Worm (Caenorhabditis elegans) whole organism, early embryonic: Measurements from ENCODE around the gene str-64.

ENCODE experiments used
- B0310.2 ChIP-seq: sonication (generic microtip); optimal IDR thresholded peaks from 2 replicates; lab custom pipeline; 2016; ENCODE audit warnings: mild to moderate bottlenecking, missing genetic modification characterization, missing compliant biosample characterization
- F13C5.2 ChIP-seq: sonication (generic microtip); optimal IDR thresholded peaks from 2 replicates; lab custom pipeline; 2017; ENCODE audit warnings: mild to moderate bottlenecking, missing genetic modification characterization, inconsistent platforms, missing compliant biosample characterization
- aly-1 ChIP-seq: sonication (generic microtip); optimal IDR thresholded peaks from 2 replicates; lab custom pipeline; 2016; ENCODE audit warnings: missing genetic modification characterization, missing compliant biosample characterization
- ama-1 ChIP-seq: fragments of 150-350 bp; optimal IDR thresholded peaks from 2 replicates; lab custom pipeline; 2014
- ceh-13 ChIP-seq: fragments of 200-800 bp; sonication (Bioruptor generic); optimal IDR thresholded peaks from 2 replicates; lab custom pipeline; 2018; ENCODE audit warnings: mild to moderate bottlenecking, missing genetic modification characterization, missing compliant biosample characterization
- ceh-36 ChIP-seq: sonication (generic microtip); optimal IDR thresholded peaks from 2 replicates; lab custom pipeline; 2016; ENCODE audit warnings: missing genetic modification characterization, inconsistent platforms, missing compliant biosample characterization
- ets-7 ChIP-seq: sonication (generic microtip); optimal IDR thresholded peaks from 2 replicates; lab custom pipeline; 2016; ENCODE audit warnings: missing genotype, missing genetic modification characterization, missing compliant biosample characterization
- flt-1 ChIP-seq: fragments of 200-800 bp; sonication (Bioruptor generic); IDR thresholded peaks from 2 replicates; pipeline ENCODE4 v1.3.6; 2022; ENCODE audit warnings: missing genetic modification characterization, missing compliant biosample characterization
- hmbx-1 ChIP-seq: sonication (generic microtip); optimal IDR thresholded peaks from 2 replicates; lab custom pipeline; 2016; ENCODE audit warnings: mild to moderate bottlenecking, missing genetic modification characterization, missing compliant biosample characterization
- hmg-4 ChIP-seq: fragments of 200-800 bp; sonication (Bioruptor generic); optimal IDR thresholded peaks from 2 replicates; lab custom pipeline; 2018; ENCODE audit warnings: mild to moderate bottlenecking, missing genetic modification characterization, missing compliant biosample characterization
- hnd-1 ChIP-seq: sonication (generic microtip); optimal IDR thresholded peaks from 2 replicates; lab custom pipeline; 2016; ENCODE audit warnings: missing genetic modification characterization, missing compliant biosample characterization
- pes-1 ChIP-seq: fragments of 200-800 bp; sonication (Bioruptor generic); IDR thresholded peaks from 2 replicates; pipeline ENCODE4 v1.3.6; 2022; ENCODE audit warnings: missing genetic modification reagents, missing genetic modification characterization, missing compliant biosample characterization
- scrt-1 ChIP-seq: fragments of 200-800 bp; sonication (Bioruptor generic); IDR thresholded peaks from 2 replicates; pipeline ENCODE4 v1.3.6; 2022; ENCODE audit warnings: missing genetic modification characterization, missing compliant biosample characterization
- sea-1 ChIP-seq: fragments of 200-800 bp; sonication (Bioruptor generic); conservative IDR thresholded peaks from 2 replicates; pipeline ENCODE4 v1.3.6; 2022; ENCODE audit warnings: missing genetic modification characterization, missing compliant biosample characterization
- tbx-11 ChIP-seq: fragments of 200-800 bp; sonication (Bioruptor generic); IDR thresholded peaks from 2 replicates; pipeline ENCODE4 v1.3.6; 2022; ENCODE audit warnings: missing genetic modification characterization, missing compliant biosample characterization
- tbx-37 ChIP-seq: fragments of 200-800 bp; sonication (Bioruptor generic); conservative IDR thresholded peaks from 2 replicates; pipeline ENCODE4 v1.3.6; 2022; ENCODE audit warnings: missing genetic modification reagents, missing genetic modification characterization, missing compliant biosample characterization
- tra-4 ChIP-seq: sonication (generic microtip); optimal IDR thresholded peaks from 2 replicates; lab custom pipeline; 2017; ENCODE audit warnings: missing genetic modification characterization, missing compliant biosample characterization

The str-64 gene

DNA sequence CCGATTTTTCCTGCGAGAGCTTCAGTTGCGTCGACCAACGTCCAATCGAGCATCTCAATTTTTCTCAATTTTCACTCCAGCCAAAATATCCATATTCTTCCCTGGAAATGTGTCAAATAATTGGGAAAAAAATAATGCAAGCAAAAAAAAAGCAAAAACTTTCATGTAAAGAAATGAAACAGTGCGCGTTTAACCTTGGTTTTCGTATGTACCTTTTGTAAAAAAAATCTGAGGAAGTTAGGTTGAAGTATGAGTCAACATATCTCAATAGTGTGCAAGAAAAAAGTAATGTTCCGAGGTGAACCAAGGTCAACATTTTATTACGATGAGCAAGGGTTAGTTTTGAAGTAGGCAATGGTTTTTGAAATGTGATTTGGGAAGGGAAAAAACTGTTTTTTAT, 32.9 kb upstream of the str-64 start, which contains the start of gene T28A11.13:
Gene T28A11.13 (minus strand): TSS at position 101 of the 400 bp plus-strand sequence.
- TF ChIP-seq ceh-13 (GFP tag; lab: Kevin White, UChicago) = no peak
- TF ChIP-seq flt-1 (GFP tag; lab: Robert Waterston, UW) = no peak
- TF ChIP-seq hnd-1 = no peak
- TF ChIP-seq hmbx-1 (tag; lab: Kevin White, UChicago) = no peak
- no peak for TF ChIP-seq F13C5.2 (tag; lab: Kevin White, UChicago)
- TF ChIP-seq tbx-37 = no peak
- TF ChIP-seq tbx-11 (GFP tag; lab: Robert Waterston, UW) = no peak

DNA sequence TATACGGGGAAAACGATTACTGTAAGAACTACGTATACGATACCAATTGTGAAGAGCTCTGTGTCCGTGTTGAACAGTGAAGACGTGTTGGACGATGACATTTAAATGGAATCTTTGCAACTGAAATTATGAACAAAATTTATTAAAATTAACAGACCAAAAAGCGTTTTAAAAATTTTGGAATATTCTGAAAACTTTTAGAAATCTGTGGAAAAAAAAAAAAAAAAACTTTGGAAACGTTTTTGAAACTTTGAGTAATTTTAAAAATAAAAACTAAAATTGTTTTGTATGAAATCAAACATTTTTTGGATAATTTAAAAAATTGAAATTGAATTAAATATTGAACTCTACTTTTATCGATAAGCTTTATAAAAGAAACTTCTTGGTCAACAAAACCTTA, 27.0 kb upstream of the str-64 start, which contains the start of gene srt-63:
Gene srt-63 (minus strand): TSS at position 101 of the 400 bp plus-strand sequence.
- TF ChIP-seq hmbx-1 (tag; lab: Kevin White, UChicago) = no peak
- no peak for TF ChIP-seq aly-1 (tag; lab: Kevin White, UChicago)
- TF ChIP-seq ceh-36 (tag; lab: Kevin White, UChicago) = no peak
- no peak for TF ChIP-seq tra-4 (tag; lab: Kevin White, UChicago)
- TF ChIP-seq scrt-1 (GFP tag; lab: Robert Waterston, UW) = no peak
- no peak for TF ChIP-seq B0310.2
- no peak for TF ChIP-seq F13C5.2 (tag; lab: Kevin White, UChicago)
- TF ChIP-seq ceh-13 (GFP tag; lab: Kevin White, UChicago) = no peak
- no peak for TF ChIP-seq ets-7 (tag; lab: Kevin White, UChicago)
- TF ChIP-seq tbx-37 = no peak
- TF ChIP-seq tbx-11 (GFP tag; lab: Robert Waterston, UW) = no peak
- no peak for TF ChIP-seq pes-1
- no peak for TF ChIP-seq hmg-4 (GFP tag; lab: Kevin White, UChicago)
- TF ChIP-seq ama-1 = no peak

DNA sequence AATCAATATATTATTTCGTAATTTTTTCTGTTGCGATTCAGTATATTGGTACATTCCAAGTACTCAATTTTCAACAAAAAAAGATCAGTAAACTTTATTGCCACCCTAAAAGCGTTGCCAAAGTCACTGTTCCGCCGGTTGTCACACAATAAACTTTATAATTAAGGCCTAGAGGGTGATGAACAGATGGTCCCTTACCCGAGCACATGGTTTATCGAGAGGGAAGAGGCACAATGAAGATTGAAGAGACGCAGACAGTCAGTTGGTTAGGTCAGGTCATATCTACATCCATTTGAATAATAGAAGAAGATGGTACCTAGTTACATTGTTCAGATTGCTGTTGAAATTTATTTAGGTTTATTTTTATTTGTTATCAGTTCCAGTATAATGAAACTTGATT, 26.2 kb upstream of the str-64 start:
- TF ChIP-seq scrt-1 (GFP tag; lab: Robert Waterston, UW) (no peak), ama-1 (no peak), F13C5.2 (tag; lab: Kevin White, UChicago) (no peak), ets-7 (tag; lab: Kevin White, UChicago) (no peak), pes-1 (no peak), ceh-13 (GFP tag; lab: Kevin White, UChicago) (no peak), hmg-4 (GFP tag; lab: Kevin White, UChicago) (no peak), ceh-36 (tag; lab: Kevin White, UChicago) (no peak), hnd-1 (no peak), B0310.2 (no peak), flt-1 (GFP tag; lab: Robert Waterston, UW) (no peak), tbx-11 (GFP tag; lab: Robert Waterston, UW) (no peak), tra-4 (tag; lab: Kevin White, UChicago) (no peak)

DNA sequence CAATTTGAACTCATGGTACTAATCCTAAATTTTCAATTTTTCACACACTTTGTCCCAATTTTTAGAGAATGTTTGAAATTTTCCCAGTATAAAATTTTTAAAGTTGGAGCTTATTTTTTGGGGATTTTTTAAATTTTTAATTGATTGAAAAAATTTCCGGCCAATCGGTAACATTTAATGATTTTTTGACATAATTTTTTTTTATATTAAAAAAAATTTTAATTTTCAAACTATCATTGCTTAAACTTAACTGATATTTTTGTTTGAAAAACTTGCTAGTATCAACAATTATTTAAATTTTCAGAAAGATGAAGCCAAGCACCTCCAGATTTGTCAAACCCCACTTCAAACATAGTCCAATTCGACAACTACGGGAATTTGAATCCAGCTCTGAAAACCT, 25.8 kb upstream of the str-64 start, which contains the start of gene T28A11.22:
Gene T28A11.22 (plus strand): TSS at position 301 of the 400 bp plus-strand sequence.
- no peak for TF ChIP-seq sea-1

DNA sequence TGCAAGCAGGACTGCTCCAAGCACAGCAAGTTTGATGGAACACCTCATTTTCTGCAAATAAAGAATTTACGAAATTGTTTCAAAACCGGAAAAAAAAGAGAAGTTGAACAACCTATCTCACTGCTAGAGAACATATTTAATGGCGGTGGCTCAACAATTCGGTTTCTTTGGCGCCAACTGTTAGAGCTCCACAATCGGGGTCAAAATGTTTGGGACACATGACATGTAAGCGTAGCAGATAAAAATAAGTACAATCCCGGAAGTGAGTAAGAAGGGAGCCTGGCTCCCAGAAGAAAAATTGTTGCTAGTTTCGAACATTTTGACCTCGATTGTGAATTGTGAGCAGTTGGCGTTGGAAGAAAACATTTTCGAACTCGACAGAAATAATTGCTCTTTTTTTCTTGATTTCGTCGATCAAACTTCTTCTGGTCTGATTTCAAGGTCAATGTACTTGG, 23.9 kb upstream of the str-64 start, which contains the start of gene T28A11.16:
Gene T28A11.16 (minus strand): TSS at position 51 of the 455 bp plus-strand sequence.
- TF ChIP-seq scrt-1 (GFP tag; lab: Robert Waterston, UW) (no peak), pes-1 (no peak), hmg-4 (GFP tag; lab: Kevin White, UChicago) (no peak), tra-4 (tag; lab: Kevin White, UChicago) (no peak)

DNA sequence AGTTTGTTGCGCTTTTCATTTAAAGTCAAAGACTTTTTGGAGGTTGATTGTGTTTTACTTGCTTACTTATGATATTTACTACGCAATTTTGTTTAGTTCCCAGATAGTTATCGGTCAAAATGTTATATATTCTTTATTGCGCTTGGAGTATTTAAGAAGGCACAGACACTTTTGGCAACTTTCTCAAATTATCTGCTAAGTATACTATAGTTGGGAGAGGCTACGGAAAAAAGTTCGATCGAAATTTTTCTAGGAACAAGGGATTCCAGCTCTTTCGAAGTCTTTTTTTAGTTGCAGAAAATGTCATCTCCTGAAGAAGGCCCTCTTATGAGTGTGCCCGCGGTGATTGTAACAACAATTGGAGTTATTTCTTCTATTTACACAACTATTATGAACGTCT, 23.0 kb upstream of the str-64 start, which contains the start of gene srbc-5:
Gene srbc-5 (plus strand): TSS at position 301 of the 400 bp plus-strand sequence.
- TF ChIP-seq hmg-4 (GFP tag; lab: Kevin White, UChicago) = no peak

DNA sequence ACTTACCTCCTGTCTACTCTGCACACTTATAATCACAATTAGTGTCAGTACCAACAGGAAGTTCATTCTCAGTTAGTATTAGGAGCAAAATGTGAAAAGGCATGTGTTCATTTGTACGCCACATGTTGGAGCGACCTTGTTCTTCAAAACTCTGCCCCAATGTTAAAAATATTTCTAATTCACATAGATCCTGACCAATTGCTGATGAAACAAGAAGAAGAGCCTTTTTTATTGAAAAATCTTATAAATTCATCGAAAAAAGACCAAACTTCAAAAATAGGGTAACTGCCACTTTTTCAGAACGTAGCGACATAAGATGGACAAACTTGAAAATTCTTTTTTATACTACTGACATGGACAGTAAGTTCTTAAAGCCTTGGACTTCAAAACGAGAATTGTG, 16.9 kb upstream of the str-64 start, which contains the start of gene T28A11.17:
Gene T28A11.17 (minus strand): TSS at position 101 of the 400 bp plus-strand sequence.
- TF ChIP-seq tra-4 (tag; lab: Kevin White, UChicago) (no peak), tbx-37 (no peak), hmg-4 (GFP tag; lab: Kevin White, UChicago) (no peak), sea-1 (no peak), pes-1 (no peak), hmbx-1 (tag; lab: Kevin White, UChicago) (no peak), scrt-1 (GFP tag; lab: Robert Waterston, UW) (no peak), aly-1 (tag; lab: Kevin White, UChicago) (no peak), ceh-36 (tag; lab: Kevin White, UChicago) (no peak), flt-1 (GFP tag; lab: Robert Waterston, UW) (no peak), ets-7 (tag; lab: Kevin White, UChicago) (no peak)

DNA sequence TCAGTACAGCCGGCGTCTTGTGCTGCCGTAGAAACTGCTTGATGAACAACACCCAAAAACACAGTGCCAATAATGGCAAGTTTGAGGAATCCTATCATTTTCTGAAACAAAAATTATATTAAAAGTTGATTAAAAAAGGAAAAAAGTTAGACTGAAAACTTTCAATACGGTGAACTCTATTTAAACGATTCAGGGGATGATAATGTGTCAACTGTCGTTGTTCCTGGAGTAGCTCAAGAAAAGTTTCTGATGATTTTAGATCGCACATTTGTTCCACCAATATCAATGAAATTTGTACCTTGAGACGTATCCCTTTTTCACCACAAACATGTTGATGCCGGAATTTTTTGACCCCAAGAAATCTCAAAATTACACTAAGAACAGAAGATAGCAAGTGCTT, 15.1 kb upstream of the str-64 start, which contains the start of gene T28A11.18:
Gene T28A11.18 (minus strand): TSS at position 101 of the 400 bp plus-strand sequence.
- TF ChIP-seq F13C5.2 (tag; lab: Kevin White, UChicago) (no peak), ama-1 (no peak), scrt-1 (GFP tag; lab: Robert Waterston, UW) (no peak)

DNA sequence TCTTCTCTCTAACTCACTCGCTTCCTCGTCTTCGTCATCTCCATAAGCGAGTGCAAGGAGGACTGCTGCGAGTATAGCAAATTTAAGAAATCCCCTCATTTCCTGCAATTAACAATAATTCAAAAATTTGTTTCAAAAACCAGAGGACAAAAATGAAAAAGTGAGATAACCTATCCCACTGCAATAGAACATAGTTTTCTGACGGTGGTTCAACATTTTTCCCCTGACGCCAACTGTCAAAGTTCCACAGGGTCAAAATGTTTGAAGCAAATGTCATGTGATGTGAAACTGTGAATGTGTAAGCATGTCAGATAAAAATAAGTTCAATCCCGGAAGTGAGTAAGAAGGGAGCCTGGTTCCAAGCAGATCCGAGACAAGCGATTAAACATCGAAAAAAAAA, 13.7 kb upstream of the str-64 start, which contains the start of gene T28A11.19:
Gene T28A11.19 (minus strand): TSS at position 108 of the 400 bp plus-strand sequence.
- TF ChIP-seq pes-1 = no peak
- no peak for TF ChIP-seq hnd-1
- no peak for TF ChIP-seq ceh-36 (tag; lab: Kevin White, UChicago)
- TF ChIP-seq ceh-13 (GFP tag; lab: Kevin White, UChicago) = no peak
- no peak for TF ChIP-seq tra-4 (tag; lab: Kevin White, UChicago)
